Worm (Caenorhabditis elegans): ENCODE data around the gene Y38E10A.17.

DNA sequence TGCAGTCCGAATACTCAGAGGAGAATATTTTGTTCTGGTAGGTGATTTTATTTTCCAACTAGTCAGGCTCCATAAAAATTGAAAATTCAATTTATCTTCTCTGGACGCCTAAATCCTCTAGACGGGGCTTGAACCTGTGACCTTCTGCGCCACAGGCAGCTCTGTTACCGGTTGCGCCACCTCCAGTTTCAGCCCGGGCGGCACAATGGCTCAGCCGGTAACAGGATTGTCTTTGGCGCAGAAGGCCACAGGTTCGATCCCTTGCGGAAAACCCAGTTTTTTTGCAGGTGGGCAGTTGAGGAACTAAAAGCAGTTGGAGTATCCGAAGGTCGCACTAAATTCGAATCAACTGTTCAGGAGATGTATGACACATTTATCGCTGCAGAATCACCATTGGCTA lies 35.3 kb upstream of the Y38E10A.17 start:
- TF ChIP-seq unc-86 (tag; optimal IDR thresholded peaks at IDR 0.05) (no peak), mep-1 (tag; optimal IDR thresholded peaks at IDR 0.05) (no peak), tlp-1 (tag; optimal IDR thresholded peaks at IDR 0.05) (no peak), tbx-2 (tag; optimal IDR thresholded peaks at IDR 0.05) (no peak), ets-5 (GFP tag; IDR thresholded peaks at IDR 0.05) (no peak), snpc-4 (tag; optimal IDR thresholded peaks at IDR 0.05) (no peak), xbp-1 (tag; optimal IDR thresholded peaks at IDR 0.05) (no peak), nhr-237 (tag; optimal IDR thresholded peaks at IDR 0.05) (no peak), blmp-1 (tag; optimal IDR thresholded peaks at IDR 0.05) (no peak)
